Worm (Caenorhabditis elegans) whole organism, L3 larva: ENCODE measurements around the gene R160.6.

Experiments
- elt-3 ChIP-seq, 3 experiments: fragments of 150-350 bp in 1 of 3; sonication (generic microtip) in 2 of 3; optimal IDR thresholded peaks; 2 replicates in 2 of 3; 4 replicates in 1 of 3; lab custom pipeline; 2014 to 2017; ENCODE audit warnings: missing biosample characterization in 3 of 3, missing genetic modification characterization in 3 of 3
- fkh-2 ChIP-seq: fragments of 150-350 bp; optimal IDR thresholded peaks from 2 replicates; lab custom pipeline; 2014; ENCODE audit warnings: missing biosample characterization, missing genetic modification reagents, missing genetic modification characterization
- fos-1 ChIP-seq: fragments of 150-350 bp; optimal IDR thresholded peaks from 2 replicates; lab custom pipeline; 2014; ENCODE audit warnings: missing biosample characterization, missing genetic modification characterization
- jun-1 ChIP-seq: fragments of 150-350 bp; optimal IDR thresholded peaks from 2 replicates; lab custom pipeline; 2014; ENCODE audit warnings: missing biosample characterization, missing genetic modification reagents, missing genetic modification characterization
- nhr-11 ChIP-seq: fragments of 150-350 bp; optimal IDR thresholded peaks from 2 replicates; lab custom pipeline; 2014; ENCODE audit warnings: missing biosample characterization, missing genetic modification characterization
- snpc-4 ChIP-seq: fragments of 150-350 bp; optimal IDR thresholded peaks from 2 replicates; lab custom pipeline; 2014; ENCODE audit warnings: missing biosample characterization, missing genetic modification characterization
- unc-62 ChIP-seq: fragments of 150-350 bp; sonication (generic microtip); optimal IDR thresholded peaks from 4 replicates; lab custom pipeline; 2014; ENCODE audit warnings: missing biosample characterization, missing genetic modification reagents, missing genetic modification characterization

ce11 chrX:4359030-4359429 is 14.0 kb downstream of the R160.6 start:
- TF ChIP-seq elt-3 (tag; optimal IDR thresholded peaks at IDR 0.05; lab: Kevin White, UChicago) (no peak), unc-62 (no peak), nhr-11 (tag; lab: Kevin White, UChicago) (no peak), fkh-2 (tag; lab: Kevin White, UChicago) (no peak), snpc-4 (tag; lab: Kevin White, UChicago) (no peak), jun-1 (tag; lab: Kevin White, UChicago) (no peak), fos-1 (tag; lab: Kevin White, UChicago) (no peak)
